Worm (Caenorhabditis elegans): Measurements from ENCODE around the gene cyp-13A12.

Gene cyp-13A12

ce11 chrIII:12978473-12979174 lies 45.7 kb upstream of the cyp-13A12 start, which contains the start of the genes ubq-2 and frg-1 (continued):
- TF ChIP-seq T23F11.4 (GFP tag; optimal IDR thresholded peaks at IDR 0.05), result no peak
- no peak for TF ChIP-seq tbx-7 (tag; optimal IDR thresholded peaks at IDR 0.05)
- no peak for TF ChIP-seq unc-3 (GFP tag; conservative IDR thresholded peaks at IDR 0.05)
- no peak for TF ChIP-seq unc-3 (tag; optimal IDR thresholded peaks at IDR 0.05)
- no peak for TF ChIP-seq C08G9.2 (tag; optimal IDR thresholded peaks at IDR 0.05)
- no peak for TF ChIP-seq pros-1 (tag; optimal IDR thresholded peaks at IDR 0.05)
- TF ChIP-seq elt-4 (tag; optimal IDR thresholded peaks at IDR 0.05), result no peak
- no peak for TF ChIP-seq ceh-9 (tag; optimal IDR thresholded peaks at IDR 0.05)
- TF ChIP-seq unc-86 (tag; optimal IDR thresholded peaks at IDR 0.05), result no peak
- peak; percentile 92 for TF ChIP-seq nfya-1 (tag; optimal IDR thresholded peaks at IDR 0.05)
- no peak for TF ChIP-seq pha-4 (tag; optimal IDR thresholded peaks at IDR 0.05)
- TF ChIP-seq ztf-16 (tag; optimal IDR thresholded peaks at IDR 0.05), result no peak
- no peak for TF ChIP-seq syd-9 (tag; optimal IDR thresholded peaks at IDR 0.05)
- TF ChIP-seq elt-2 (tag; optimal IDR thresholded peaks at IDR 0.05), result peak; percentile 17
- no peak for TF ChIP-seq dmd-4 (tag; optimal IDR thresholded peaks at IDR 0.05; ENCODE audit: borderline replicate concordance)
- TF ChIP-seq pat-9 (tag; optimal IDR thresholded peaks at IDR 0.05), result no peak
- TF ChIP-seq che-1 (tag; optimal IDR thresholded peaks at IDR 0.05), result no peak
- TF ChIP-seq ahr-1 (tag; optimal IDR thresholded peaks at IDR 0.05), result no peak
- TF ChIP-seq npax-4 (tag; optimal IDR thresholded peaks at IDR 0.05), result no peak
- peak; percentile 2 for TF ChIP-seq dve-1 (tag; optimal IDR thresholded peaks at IDR 0.05)
- TF ChIP-seq fax-1 (tag; optimal IDR thresholded peaks at IDR 0.05), result no peak
- TF ChIP-seq ceh-22 (tag; optimal IDR thresholded peaks at IDR 0.05), result no peak
- TF ChIP-seq ceh-34 (tag; optimal IDR thresholded peaks at IDR 0.05), result peak; percentile 0
- no peak for TF ChIP-seq pax-1 (tag; optimal IDR thresholded peaks at IDR 0.05)
- TF ChIP-seq ets-4 (tag; optimal IDR thresholded peaks at IDR 0.05), result no peak
- TF ChIP-seq gmeb-2 (tag; optimal IDR thresholded peaks at IDR 0.05), result no peak

DNA sequence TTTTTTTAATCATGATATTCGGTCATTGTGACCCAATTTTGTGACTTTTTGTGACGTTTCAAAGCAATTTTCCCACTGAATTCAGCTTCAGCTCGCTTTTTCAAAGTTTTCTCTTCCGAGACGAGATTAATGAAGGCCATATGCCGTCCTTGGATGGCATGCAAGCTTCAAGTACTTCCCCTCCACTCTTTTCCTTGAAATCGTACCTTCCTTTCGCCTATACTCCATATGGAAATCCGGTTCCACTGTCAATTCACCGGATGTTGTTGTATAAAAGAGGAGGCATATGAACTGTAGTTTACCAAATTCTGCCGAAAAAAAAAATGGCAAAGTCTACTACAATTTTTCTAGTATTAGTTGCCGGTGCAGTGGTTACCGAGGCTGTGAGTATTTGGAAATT lies 43.6 kb upstream of the cyp-13A12 start, which contains the start of gene ZK1010.4:
Gene ZK1010.4, plus strand, starts transcription at position 301 of the 400 bp plus-strand sequence.
- no peak for TF ChIP-seq fkh-6 (tag; optimal IDR thresholded peaks at IDR 0.05)
- TF ChIP-seq tbx-2 (tag; optimal IDR thresholded peaks at IDR 0.05), result no peak
- no peak for TF ChIP-seq ceh-34 (tag; optimal IDR thresholded peaks at IDR 0.05)
- no peak for TF ChIP-seq mec-3 (tag; optimal IDR thresholded peaks at IDR 0.05; ENCODE audit: borderline replicate concordance)
- TF ChIP-seq unc-42 (tag; optimal IDR thresholded peaks at IDR 0.05), result no peak
- TF ChIP-seq gmeb-2 (tag; optimal IDR thresholded peaks at IDR 0.05), result no peak
- TF ChIP-seq ahr-1 (tag; optimal IDR thresholded peaks at IDR 0.05), result no peak

ce11 chrIII:12987418-12987817 lies 36.9 kb upstream of the cyp-13A12 start, which contains the start of gene ZK1010.5:
Gene ZK1010.5 (minus strand): TSS chrIII:12987518.
- no peak for TF ChIP-seq ref-2 (tag; optimal IDR thresholded peaks at IDR 0.05)
- TF ChIP-seq mec-3 (tag; optimal IDR thresholded peaks at IDR 0.05; ENCODE audit: borderline replicate concordance), result no peak
- TF ChIP-seq hlh-30 (tag; optimal IDR thresholded peaks at IDR 0.05; ENCODE audit: insufficient read depth), result no peak
- no peak for TF ChIP-seq ceh-48 (tag; optimal IDR thresholded peaks at IDR 0.05)
- TF ChIP-seq ceh-9 (tag; optimal IDR thresholded peaks at IDR 0.05), result no peak
- no peak for TF ChIP-seq pha-2 (tag; optimal IDR thresholded peaks at IDR 0.05)
- TF ChIP-seq C38D4.7 (GFP tag; optimal IDR thresholded peaks at IDR 0.05), result no peak

ce11 chrIII:12990997-12991396 lies 33.4 kb upstream of the cyp-13A12 start, which contains the start of gene ZK1010.12:
Gene ZK1010.12 (plus strand): TSS chrIII:12991297.
- TF ChIP-seq ref-2 (tag; optimal IDR thresholded peaks at IDR 0.05), result no peak
- no peak for TF ChIP-seq syd-9 (tag; optimal IDR thresholded peaks at IDR 0.05)
- TF ChIP-seq ceh-18 (tag; optimal IDR thresholded peaks at IDR 0.05), result no peak
- TF ChIP-seq dmd-4 (tag; optimal IDR thresholded peaks at IDR 0.05; ENCODE audit: borderline replicate concordance), result no peak
- no peak for TF ChIP-seq ceh-31 (tag; optimal IDR thresholded peaks at IDR 0.05)
- TF ChIP-seq pat-9 (tag; optimal IDR thresholded peaks at IDR 0.05), result no peak
